Fruit fly (Drosophila melanogaster) whole organism, pupa: ENCODE measurements around the gene CG11617.

Experiments
- CG12605 ChIP-seq: fragments of 200-800 bp; sonication (Bioruptor generic); IDR thresholded peaks from 2 replicates; pipeline ENCODE4 v1.3.6; 2022; ENCODE audit warnings: missing biosample characterization, missing genetic modification characterization
- CG14655 ChIP-seq: fragments of 200-800 bp; sonication (Bioruptor generic); optimal IDR thresholded peaks from 3 replicates; lab custom pipeline; 2017; ENCODE audit warnings: mild to moderate bottlenecking, missing biosample characterization, missing genetic modification reagents, missing genetic modification characterization
- CG15710 ChIP-seq: fragments of 200-800 bp; sonication (Bioruptor generic); optimal IDR thresholded peaks from 2 replicates; lab custom pipeline; 2018; ENCODE audit warnings: missing biosample characterization, mild to moderate bottlenecking, missing genetic modification characterization, moderate library complexity
- CG17806 ChIP-seq: fragments of 200-800 bp; sonication (Bioruptor generic); optimal IDR thresholded peaks from 2 replicates; lab custom pipeline; 2018; ENCODE audit warnings: missing biosample characterization, mild to moderate bottlenecking, missing genetic modification characterization, moderate library complexity
- CG32121 ChIP-seq: fragments of 200-800 bp; sonication (Bioruptor generic); IDR thresholded peaks from 2 replicates; pipeline ENCODE4 v1.3.6; 2022; ENCODE audit warnings: missing biosample characterization, missing genetic modification characterization
- CG8301 ChIP-seq: fragments of 200-800 bp; sonication (Bioruptor generic); optimal IDR thresholded peaks from 2 replicates; lab custom pipeline; 2018; ENCODE audit warnings: missing biosample characterization, mild to moderate bottlenecking, missing genetic modification characterization
- CG9948 ChIP-seq: fragments of 200-800 bp; sonication (Bioruptor generic); optimal IDR thresholded peaks from 2 replicates; lab custom pipeline; 2018; ENCODE audit warnings: missing biosample characterization, mild to moderate bottlenecking, missing genetic modification characterization, moderate library complexity
- D1 ChIP-seq: fragments of 200-800 bp; sonication (Bioruptor generic); optimal IDR thresholded peaks from 2 replicates; lab custom pipeline; 2018; ENCODE audit warnings: missing biosample characterization, mild to moderate bottlenecking, missing genetic modification characterization, moderate library complexity
- EcR ChIP-seq: fragments of 200-800 bp; sonication (Bioruptor generic); optimal IDR thresholded peaks from 3 replicates; lab custom pipeline; 2019; ENCODE audit warnings: missing biosample characterization, missing genetic modification characterization, mild to moderate bottlenecking, moderate library complexity, missing genetic modification reagents
- Ets98B ChIP-seq: fragments of 200-800 bp; sonication (Bioruptor generic); IDR thresholded peaks from 2 replicates; pipeline ENCODE4 v1.3.6; 2022; ENCODE audit warnings: missing biosample characterization, missing genetic modification characterization
- Pif1A ChIP-seq: fragments of 200-800 bp; sonication (Bioruptor generic); optimal IDR thresholded peaks from 3 replicates; lab custom pipeline; 2016; ENCODE audit warnings: missing biosample characterization, missing genetic modification characterization
- Snoo ChIP-seq: fragments of 200-800 bp; sonication (Bioruptor generic); optimal IDR thresholded peaks from 3 replicates; lab custom pipeline; 2017; ENCODE audit warnings: missing biosample characterization, mild to moderate bottlenecking, missing genetic modification characterization, inconsistent platforms
- rn ChIP-seq: fragments of 200-800 bp; sonication (Bioruptor generic); IDR thresholded peaks from 2 replicates; pipeline ENCODE4 v1.3.6; 2022; ENCODE audit warnings: missing biosample characterization, missing genetic modification characterization

- no peak for TF ChIP-seq CG12605 (GFP tag; lab: Robert Waterston, UW)
- no peak for TF ChIP-seq CG15710
- no peak for TF ChIP-seq CG8301 (tag; lab: Kevin White, UChicago)
- TF ChIP-seq CG17806 (tag; lab: Kevin White, UChicago), result no peak
- no peak for TF ChIP-seq Pif1A (GFP tag; lab: Kevin White, UChicago)
- TF ChIP-seq CG32121 (GFP tag; lab: Robert Waterston, UW), result no peak; the same call in 1 of the 2 replicates
- TF ChIP-seq EcR (GFP tag; lab: Kevin White, UChicago), result no peak
- no peak for TF ChIP-seq rn (GFP tag; lab: Robert Waterston, UW)
- TF ChIP-seq D1, result no peak
- no peak for TF ChIP-seq CG9948 (tag; lab: Kevin White, UChicago)
- no peak for TF ChIP-seq CG14655
- no peak for TF ChIP-seq Snoo (tag; lab: Kevin White, UChicago)
- TF ChIP-seq Ets98B, result no peak
Measured at dm6 chr2L:207129-207813, at the start of gene CG11617, which contains the start of gene Tbc1d15-17.
